Fruit fly (Drosophila melanogaster) whole organism, wandering third instar larva: ENCODE results near the gene CG10211.

Source experiments
- Abd-B ChIP-seq: fragments of >200 bp; optimal IDR thresholded peaks from 2 replicates; lab custom pipeline; 2017; ENCODE audit warnings: missing biosample characterization, missing genetic modification characterization
- CG32264 ChIP-seq: fragments of 200-800 bp; sonication (Bioruptor generic); optimal IDR thresholded peaks from 2 replicates; lab custom pipeline; 2016; ENCODE audit warnings: missing biosample characterization, missing genetic modification characterization
- Dfd ChIP-seq: fragments of >200 bp; optimal IDR thresholded peaks from 2 replicates; lab custom pipeline; 2017; ENCODE audit warnings: missing biosample characterization, missing genetic modification characterization
- Dif ChIP-seq: fragments of 200-275, 200-300 bp; sonication (Bioruptor generic); optimal IDR thresholded peaks from 2 replicates; lab custom pipeline; 2018; ENCODE audit warnings: missing biosample characterization, missing genetic modification characterization; ENCODE audit not compliant: partially characterized antibody
- GATAd ChIP-seq: sonication (Bioruptor generic); optimal IDR thresholded peaks from 2 replicates; lab custom pipeline; 2016; ENCODE audit warnings: missing biosample characterization, missing genetic modification characterization
- HLH106 ChIP-seq: fragments of 200-800 bp; optimal IDR thresholded peaks from 3 replicates; lab custom pipeline; 2019; ENCODE audit warnings: missing biosample characterization, mild to moderate bottlenecking, missing genetic modification characterization, moderate library complexity
- Jra ChIP-seq: sonication (Bioruptor generic); optimal IDR thresholded peaks from 2 replicates; lab custom pipeline; 2016; ENCODE audit warnings: missing biosample characterization, missing genetic modification characterization
- Mio ChIP-seq: sonication (Bioruptor generic); optimal IDR thresholded peaks from 2 replicates; lab custom pipeline; 2016; ENCODE audit warnings: missing biosample characterization, missing genetic modification characterization
- Myc ChIP-seq: fragments of >200 bp; optimal IDR thresholded peaks from 2 replicates; lab custom pipeline; 2017
- N ChIP-seq: fragments of >200 bp; optimal IDR thresholded peaks from 2 replicates; lab custom pipeline; 2018; ENCODE audit warnings: missing biosample characterization, missing external identifiers, missing genetic modification characterization
- OdsH ChIP-seq: fragments of 200-800 bp; sonication (Bioruptor generic); optimal IDR thresholded peaks from 2 replicates; lab custom pipeline; 2016; ENCODE audit warnings: missing biosample characterization, mild to moderate bottlenecking, missing genetic modification characterization
- Rel ChIP-seq, 2 experiments: fragments of 200-800 bp; sonication (Bioruptor generic) in 1 of 2; optimal IDR thresholded peaks; 2 replicates in 1 of 2; 3 replicates in 1 of 2; lab custom pipeline; 2016 to 2019; ENCODE audit warnings: mild to moderate bottlenecking in 2 of 2, missing biosample characterization in 2 of 2, missing genetic modification characterization in 2 of 2, moderate library complexity in 1 of 2
- Sp1 ChIP-seq: fragments of 200-800 bp; sonication (Bioruptor generic); optimal IDR thresholded peaks from 3 replicates; lab custom pipeline; 2019; ENCODE audit warnings: missing biosample characterization, mild to moderate bottlenecking, missing genetic modification characterization, moderate library complexity
- Vsx2 ChIP-seq: fragments of 200-300, 225-300 bp; sonication (Bioruptor generic); optimal IDR thresholded peaks from 2 replicates; lab custom pipeline; 2018; ENCODE audit warnings: missing biosample characterization, missing genetic modification characterization; ENCODE audit not compliant: partially characterized antibody
- br ChIP-seq: fragments of 200-800 bp; sonication (Bioruptor generic); optimal IDR thresholded peaks from 2 replicates; lab custom pipeline; 2016; ENCODE audit warnings: missing biosample characterization, missing genetic modification characterization
- brk ChIP-seq: fragments of 200-800 bp; sonication (Bioruptor generic); optimal IDR thresholded peaks from 2 replicates; lab custom pipeline; 2016; ENCODE audit warnings: missing biosample characterization, mild to moderate bottlenecking, missing genetic modification characterization
- dl ChIP-seq, 2 experiments: fragments of 175-275, 200-275 bp in 1 of 2; fragments of 200-275 bp in 1 of 2; sonication (Bioruptor generic); optimal IDR thresholded peaks; lab custom pipeline; 2018; ENCODE audit warnings: mild to moderate bottlenecking in 2 of 2, missing biosample characterization in 2 of 2, missing genetic modification characterization in 2 of 2, moderate library complexity in 2 of 2; ENCODE audit not compliant: partially characterized antibody in 2 of 2, insufficient read depth in 1 of 2
- dmrt93B ChIP-seq: fragments of 200-800 bp; sonication (Bioruptor generic); optimal IDR thresholded peaks from 2 replicates; lab custom pipeline; 2018; ENCODE audit warnings: missing biosample characterization, mild to moderate bottlenecking, missing genetic modification characterization
- dsf ChIP-seq: sonication (Bioruptor generic); optimal IDR thresholded peaks from 2 replicates; lab custom pipeline; 2016; ENCODE audit warnings: missing biosample characterization, missing genetic modification characterization, borderline replicate concordance
- ey ChIP-seq: fragments of 200-800 bp; sonication (Bioruptor generic); optimal IDR thresholded peaks from 2 replicates; lab custom pipeline; 2016; ENCODE audit warnings: missing biosample characterization, missing genetic modification characterization
- foxo ChIP-seq, 2 experiments: fragments of 200-800 bp; sonication (Bioruptor generic); optimal IDR thresholded peaks; 2 replicates in 1 of 2; 3 replicates in 1 of 2; lab custom pipeline; 2016 to 2017; ENCODE audit warnings: missing biosample characterization in 2 of 2, missing genetic modification characterization in 2 of 2
- fru ChIP-seq: fragments of 200-800 bp; sonication (Bioruptor generic); optimal IDR thresholded peaks from 3 replicates; lab custom pipeline; 2016; ENCODE audit warnings: missing biosample characterization, mild to moderate bottlenecking, missing genetic modification characterization
- h ChIP-seq: fragments of 200-800 bp; sonication (Bioruptor generic); optimal IDR thresholded peaks from 3 replicates; lab custom pipeline; 2016; ENCODE audit warnings: missing biosample characterization, mild to moderate bottlenecking, missing genetic modification characterization
- lola ChIP-seq: fragments of >200 bp; optimal IDR thresholded peaks from 2 replicates; lab custom pipeline; 2017; ENCODE audit warnings: missing biosample characterization, missing genetic modification characterization
- pan ChIP-seq: fragments of >200 bp; optimal IDR thresholded peaks from 2 replicates; lab custom pipeline; 2017
- psq ChIP-seq: fragments of 200-800 bp; sonication (Bioruptor generic); optimal IDR thresholded peaks from 3 replicates; lab custom pipeline; 2017; ENCODE audit warnings: missing biosample characterization, mild to moderate bottlenecking, missing genetic modification characterization, moderate library complexity
- rgr ChIP-seq: fragments of 200-800 bp; sonication (Bioruptor generic); optimal IDR thresholded peaks from 3 replicates; lab custom pipeline; 2016; ENCODE audit warnings: missing biosample characterization, mild to moderate bottlenecking, missing genetic modification characterization
- sage ChIP-seq: fragments of 200-800 bp; sonication (Bioruptor generic); optimal IDR thresholded peaks from 2 replicates; lab custom pipeline; 2016; ENCODE audit warnings: missing biosample characterization, mild to moderate bottlenecking, missing genetic modification characterization
- sv ChIP-seq: fragments of 200-800 bp; sonication (Bioruptor generic); optimal IDR thresholded peaks from 3 replicates; lab custom pipeline; 2016; ENCODE audit warnings: missing biosample characterization, missing genetic modification characterization
- tai ChIP-seq: sonication (Bioruptor generic); optimal IDR thresholded peaks from 2 replicates; lab custom pipeline; 2016; ENCODE audit warnings: missing biosample characterization, missing genetic modification characterization
- woc ChIP-seq: sonication (Bioruptor generic); optimal IDR thresholded peaks from 2 replicates; lab custom pipeline; 2016; ENCODE audit warnings: missing biosample characterization, mild to moderate bottlenecking, missing genetic modification characterization

Gene CG10211

dm6 chr2L:18493122-18493521, 24.2 kb upstream of the CG10211 start:
- no peak for TF ChIP-seq foxo (GFP tag; optimal IDR thresholded peaks at IDR 0.05; lab: Kevin White, UChicago)
- TF ChIP-seq Jra = no peak
- TF ChIP-seq Sp1 (GFP tag; lab: Kevin White, UChicago) = no peak
- no peak for TF ChIP-seq GATAd (GFP tag; lab: Kevin White, UChicago)
- no peak for TF ChIP-seq brk (GFP tag; lab: Kevin White, UChicago)
- TF ChIP-seq pan (lab: Kevin White, UChicago) = no peak
- TF ChIP-seq woc = no peak
- no peak for TF ChIP-seq lola (GFP tag; lab: Kevin White, UChicago)
- no peak for TF ChIP-seq Abd-B (GFP tag; lab: Kevin White, UChicago)

dm6 chr2L:18496834-18497233, 20.5 kb upstream of the CG10211 start:
- TF ChIP-seq GATAd (GFP tag; lab: Kevin White, UChicago) (no peak), HLH106 (tag; lab: Kevin White, UChicago) (no peak), fru (GFP tag; lab: Kevin White, UChicago) (no peak), dsf (GFP tag; lab: Kevin White, UChicago) (no peak), tai (GFP tag; lab: Kevin White, UChicago) (no peak), ey (no peak), h (GFP tag; lab: Kevin White, UChicago) (no peak), pan (lab: Kevin White, UChicago) (no peak), psq (GFP tag; lab: Kevin White, UChicago) (no peak), N (GFP tag; lab: Kevin White, UChicago) (no peak)

dm6 chr2L:18499900-18500299, 17.4 kb upstream of the CG10211 start:
- TF ChIP-seq HLH106 (tag; lab: Kevin White, UChicago) (no peak), ey (no peak), dl (GFP tag; optimal IDR thresholded peaks at IDR 0.05; lab: Kevin White, UChicago; ENCODE audit: insufficient read depth in 1 of 2, partially characterized antibody in 2 of 2) (no peak), Vsx2 (GFP tag; lab: Kevin White, UChicago) (no peak), br (GFP tag; lab: Kevin White, UChicago) (no peak), fru (GFP tag; lab: Kevin White, UChicago) (no peak), sage (GFP tag; lab: Kevin White, UChicago) (no peak), CG32264 (GFP tag; lab: Kevin White, UChicago) (no peak), N (GFP tag; lab: Kevin White, UChicago) (no peak), Rel (GFP tag; optimal IDR thresholded peaks at IDR 0.05; lab: Kevin White, UChicago) (no peak), Rel (tag; optimal IDR thresholded peaks at IDR 0.05; lab: Kevin White, UChicago) (no peak), sv (GFP tag; lab: Kevin White, UChicago) (no peak), pan (lab: Kevin White, UChicago) (no peak), OdsH (GFP tag; lab: Kevin White, UChicago) (no peak), dsf (GFP tag; lab: Kevin White, UChicago) (no peak), h (GFP tag; lab: Kevin White, UChicago) (no peak), Myc (lab: Kevin White, UChicago) (no peak), foxo (GFP tag; optimal IDR thresholded peaks at IDR 0.05; lab: Kevin White, UChicago) (no peak)

dm6 chr2L:18503760-18504159, 13.5 kb upstream of the CG10211 start, which contains the start of gene kon:
TSS of gene kon (minus strand) at chr2L:18503978.
- TF ChIP-seq Dif (no peak), brk (GFP tag; lab: Kevin White, UChicago) (no peak), woc (no peak), sage (GFP tag; lab: Kevin White, UChicago) (no peak), Sp1 (GFP tag; lab: Kevin White, UChicago) (no peak), Mio (GFP tag; lab: Kevin White, UChicago) (no peak), rgr (GFP tag; lab: Kevin White, UChicago) (no peak), N (GFP tag; lab: Kevin White, UChicago) (no peak), dmrt93B (no peak), sv (GFP tag; lab: Kevin White, UChicago) (no peak), Dfd (GFP tag; lab: Kevin White, UChicago) (no peak), dl (GFP tag; optimal IDR thresholded peaks at IDR 0.05; lab: Kevin White, UChicago; ENCODE audit: insufficient read depth in 1 of 2, partially characterized antibody in 2 of 2) (no peak), Vsx2 (GFP tag; lab: Kevin White, UChicago) (no peak)
